Fruit fly (Drosophila melanogaster): ENCODE measurements around the gene CG33986.

CG33986 gene

dm6 chr3L:15536550-15536949, 11.5 kb upstream of the CG33986 start:
- peak; percentile 38 for TF ChIP-seq kay (GFP tag; ENCODE audit: borderline replicate concordance)
- TF ChIP-seq CG7101 (tag; optimal IDR thresholded peaks at IDR 0.05): no peak
- TF ChIP-seq CG33017 (tag; optimal IDR thresholded peaks at IDR 0.05): no peak
- TF ChIP-seq Clk (GFP tag; optimal IDR thresholded peaks at IDR 0.05): no peak

- no peak for TF ChIP-seq tj (GFP tag; optimal IDR thresholded peaks at IDR 0.05)
- peak; percentile 92 for TF ChIP-seq pad (GFP tag; optimal IDR thresholded peaks at IDR 0.05)
Measured at dm6 chr3L:15535800-15536225, 10.8 kb upstream of the CG33986 start.

DNA sequence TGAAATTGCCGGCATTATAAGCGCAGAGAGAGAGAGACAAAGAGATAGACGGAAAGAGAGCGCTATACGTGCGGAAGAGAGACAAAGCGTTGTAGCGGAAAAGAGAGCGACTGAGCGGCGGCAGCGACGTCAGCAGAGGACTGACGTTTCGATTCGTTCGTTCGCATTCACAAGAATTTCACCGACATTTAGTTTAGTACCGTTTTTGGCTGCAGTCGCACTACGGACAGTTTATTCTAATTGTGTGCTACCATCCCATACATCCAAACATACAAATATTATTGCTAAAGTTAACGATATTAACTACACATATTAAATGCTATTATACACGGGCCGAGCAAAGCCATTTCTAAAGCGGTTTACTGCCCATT, 10.2 kb upstream of the CG33986 start, which contains the start of gene CrebA:
Gene CrebA (plus strand): TSS at position 168 of the 371 bp plus-strand sequence.
- TF ChIP-seq Hr96 (GFP tag; optimal IDR thresholded peaks at IDR 0.05): no peak
- peak; percentile 21 for TF ChIP-seq kay (GFP tag; ENCODE audit: borderline replicate concordance)
- no peak for TF ChIP-seq cnc (optimal IDR thresholded peaks at IDR 0.05)
- no peak for TF ChIP-seq CG7101 (tag; optimal IDR thresholded peaks at IDR 0.05)
- TF ChIP-seq CG1620 (GFP tag; optimal IDR thresholded peaks at IDR 0.05): no peak
- no peak for TF ChIP-seq Clk (GFP tag; optimal IDR thresholded peaks at IDR 0.05)

dm6 chr3L:15534274-15535227, 9.5 kb upstream of the CG33986 start:
- TF ChIP-seq cnc (optimal IDR thresholded peaks at IDR 0.05): no peak
- TF ChIP-seq CG14711 (tag; optimal IDR thresholded peaks at IDR 0.05): no peak
- TF ChIP-seq CG11617 (GFP tag; optimal IDR thresholded peaks at IDR 0.05): peak; percentile 86
- no peak for TF ChIP-seq cic (GFP tag; optimal IDR thresholded peaks at IDR 0.05)
- peak; percentile 43 for TF ChIP-seq CG33017 (tag; optimal IDR thresholded peaks at IDR 0.05)
- TF ChIP-seq Mnt (GFP tag; optimal IDR thresholded peaks at IDR 0.05): peak; percentile 55
- TF ChIP-seq ovo (GFP tag; optimal IDR thresholded peaks at IDR 0.05): no peak
- TF ChIP-seq CG12768 (GFP tag; optimal IDR thresholded peaks at IDR 0.05): peak; percentile 51
- TF ChIP-seq CG1620 (GFP tag; optimal IDR thresholded peaks at IDR 0.05): peak; percentile 30
- TF ChIP-seq Crg-1 (GFP tag; optimal IDR thresholded peaks at IDR 0.05): peak; percentile 61
- no peak for TF ChIP-seq kay (GFP tag; ENCODE audit: borderline replicate concordance)
- TF ChIP-seq Hr96 (GFP tag; optimal IDR thresholded peaks at IDR 0.05): peak; percentile 64
- peak; percentile 59 for TF ChIP-seq CG7101 (tag; optimal IDR thresholded peaks at IDR 0.05)
- peak; percentile 13 for TF ChIP-seq Clk (GFP tag; optimal IDR thresholded peaks at IDR 0.05)
- TF ChIP-seq bab1 (GFP tag; optimal IDR thresholded peaks at IDR 0.05): peak; percentile 28
- TF ChIP-seq tj (GFP tag; optimal IDR thresholded peaks at IDR 0.05): peak; percentile 56
- TF ChIP-seq CG7045 (GFP tag; optimal IDR thresholded peaks at IDR 0.05): peak; percentile 60
- peak; percentile 79 for TF ChIP-seq toe (GFP tag; optimal IDR thresholded peaks at IDR 0.05)
- TF ChIP-seq pad (GFP tag; optimal IDR thresholded peaks at IDR 0.05): peak; percentile 40
- TF ChIP-seq CG5204 (GFP tag; optimal IDR thresholded peaks at IDR 0.05): peak; percentile 78

dm6 chr3L:15533402-15534129, 8.5 kb upstream of the CG33986 start:
- no peak for TF ChIP-seq Crg-1 (GFP tag; optimal IDR thresholded peaks at IDR 0.05)
- peak; percentile 14 for TF ChIP-seq CG7101 (tag; optimal IDR thresholded peaks at IDR 0.05)
- TF ChIP-seq CG33017 (tag; optimal IDR thresholded peaks at IDR 0.05): no peak
- peak; percentile 24 for TF ChIP-seq CG14711 (tag; optimal IDR thresholded peaks at IDR 0.05)
- no peak for TF ChIP-seq ovo (GFP tag; optimal IDR thresholded peaks at IDR 0.05)
- no peak for TF ChIP-seq CG12768 (GFP tag; optimal IDR thresholded peaks at IDR 0.05)
- peak; percentile 85 for TF ChIP-seq kay (GFP tag; ENCODE audit: borderline replicate concordance)
- TF ChIP-seq CG5204 (GFP tag; optimal IDR thresholded peaks at IDR 0.05): peak; percentile 23
- no peak for TF ChIP-seq toe (GFP tag; optimal IDR thresholded peaks at IDR 0.05)
- peak; percentile 7 for TF ChIP-seq Hr96 (GFP tag; optimal IDR thresholded peaks at IDR 0.05)
- TF ChIP-seq cnc (optimal IDR thresholded peaks at IDR 0.05): no peak
- no peak for TF ChIP-seq bab1 (GFP tag; optimal IDR thresholded peaks at IDR 0.05)
- TF ChIP-seq pad (GFP tag; optimal IDR thresholded peaks at IDR 0.05): no peak

dm6 chr3L:15532368-15533030, 7.4 kb upstream of the CG33986 start:
- no peak for TF ChIP-seq cnc (optimal IDR thresholded peaks at IDR 0.05)
- no peak for TF ChIP-seq CG7101 (tag; optimal IDR thresholded peaks at IDR 0.05)
- TF ChIP-seq CG14711 (tag; optimal IDR thresholded peaks at IDR 0.05): peak; percentile 23
- no peak for TF ChIP-seq cic (GFP tag; optimal IDR thresholded peaks at IDR 0.05)
- TF ChIP-seq bab1 (GFP tag; optimal IDR thresholded peaks at IDR 0.05): no peak
- TF ChIP-seq ovo (GFP tag; optimal IDR thresholded peaks at IDR 0.05): peak; percentile 57
- no peak for TF ChIP-seq CG1620 (GFP tag; optimal IDR thresholded peaks at IDR 0.05)
- TF ChIP-seq pad (GFP tag; optimal IDR thresholded peaks at IDR 0.05): no peak
- TF ChIP-seq Hr96 (GFP tag; optimal IDR thresholded peaks at IDR 0.05): peak; percentile 23
- no peak for TF ChIP-seq Crg-1 (GFP tag; optimal IDR thresholded peaks at IDR 0.05)
- TF ChIP-seq CG5204 (GFP tag; optimal IDR thresholded peaks at IDR 0.05): peak; percentile 2
- TF ChIP-seq CG12768 (GFP tag; optimal IDR thresholded peaks at IDR 0.05): peak; percentile 82
- peak; percentile 5 for TF ChIP-seq toe (GFP tag; optimal IDR thresholded peaks at IDR 0.05)
- no peak for TF ChIP-seq CG11617 (GFP tag; optimal IDR thresholded peaks at IDR 0.05)
- TF ChIP-seq kay (GFP tag; ENCODE audit: borderline replicate concordance): peak; percentile 83
- no peak for TF ChIP-seq CG7045 (GFP tag; optimal IDR thresholded peaks at IDR 0.05)
- TF ChIP-seq tj (GFP tag; optimal IDR thresholded peaks at IDR 0.05): peak; percentile 22
- TF ChIP-seq Mnt (GFP tag; optimal IDR thresholded peaks at IDR 0.05): no peak
- TF ChIP-seq CG33017 (tag; optimal IDR thresholded peaks at IDR 0.05): no peak
- TF ChIP-seq Clk (GFP tag; optimal IDR thresholded peaks at IDR 0.05): no peak

Measured in whole organism, adult.